Worm (Caenorhabditis elegans) whole organism, L4 larva: ENCODE results near the gene T26C5.3.

Source experiments
- R02D3.7 ChIP-seq: fragments of 150-350 bp; sonication (generic microtip); optimal IDR thresholded peaks from 3 replicates; lab custom pipeline; 2014; ENCODE audit warnings: missing biosample characterization, missing genetic modification characterization
- aha-1 ChIP-seq: fragments of 150-350 bp; peaks from one replicate; lab custom pipeline; 2014; ENCODE audit warnings: missing biosample characterization, missing genetic modification characterization
- ama-1 ChIP-seq: fragments of 150-350 bp; optimal IDR thresholded peaks from 2 replicates; lab custom pipeline; 2014; ENCODE audit warnings: inconsistent platforms, mixed read lengths
- ceh-82 ChIP-seq: sonication (generic microtip); optimal IDR thresholded peaks from 2 replicates; lab custom pipeline; 2017; ENCODE audit warnings: missing biosample characterization, missing genetic modification characterization
- dve-1 ChIP-seq: sonication (generic microtip); optimal IDR thresholded peaks from 2 replicates; lab custom pipeline; 2017; ENCODE audit warnings: antibody characterized with exemption, mild to moderate bottlenecking, missing genetic modification characterization, missing compliant biosample characterization; ENCODE audit not compliant: insufficient read depth
- fos-1 ChIP-seq: fragments of 150-350 bp; optimal IDR thresholded peaks from 2 replicates; lab custom pipeline; 2014; ENCODE audit warnings: missing biosample characterization, missing genetic modification characterization
- lin-13 ChIP-seq: fragments of 150-350 bp; optimal IDR thresholded peaks from 2 replicates; lab custom pipeline; 2014; ENCODE audit warnings: missing biosample characterization, missing genetic modification reagents, missing genetic modification characterization
- nhr-11 ChIP-seq: fragments of 150-350 bp; optimal IDR thresholded peaks from 2 replicates; lab custom pipeline; 2014; ENCODE audit warnings: missing biosample characterization, missing genetic modification characterization
- pha-4 ChIP-seq, 2 experiments: fragments of 150-350 bp in 1 of 2; fragments of 200-800 bp in 1 of 2; sonication (Bioruptor generic) in 1 of 2; IDR thresholded peaks in 1 of 2; optimal IDR thresholded peaks in 1 of 2; 2 replicates each; pipeline versions ENCODE4 v1.3.6 to Lab custom; 2014 to 2022; ENCODE audit warnings: missing genetic modification characterization in 2 of 2, missing genetic modification reagents in 2 of 2, missing biosample characterization in 1 of 2, missing compliant biosample characterization in 1 of 2
- snpc-1.2 ChIP-seq: fragments of 200-800 bp; sonication (Bioruptor generic); IDR thresholded peaks from 2 replicates; pipeline ENCODE4 v1.3.6; 2022; ENCODE audit warnings: missing genetic modification reagents, missing genetic modification characterization, missing compliant biosample characterization
- unc-62 ChIP-seq, 3 experiments: fragments of 150-350 bp in 1 of 3; sonication (generic microtip); optimal IDR thresholded peaks in 2 of 3; peaks in 1 of 3; 1 replicate in 1 of 3; 2 replicates in 2 of 3; lab custom pipeline; 2014 to 2017; ENCODE audit warnings: missing biosample characterization in 3 of 3, missing genetic modification characterization in 3 of 3, missing genetic modification reagents in 3 of 3, missing genotype in 1 of 3

ce11 chrII:9271285-9271684, 34.9 kb downstream of the T26C5.3 start:
- TF ChIP-seq unc-62 (GFP tag; optimal IDR thresholded peaks at IDR 0.05 in 1 of 2; lab: Kevin White, UChicago), result peak in 1 of 2 experiments; percentile 92
- no peak for TF ChIP-seq unc-62 (tag; optimal IDR thresholded peaks at IDR 0.05; lab: Kevin White, UChicago)
- no peak for TF ChIP-seq ama-1 (lab: Kevin White, UChicago)
- TF ChIP-seq ceh-82, result no peak
- TF ChIP-seq aha-1 (tag; lab: Kevin White, UChicago), result no peak
- TF ChIP-seq snpc-1.2, result no peak
- no peak for TF ChIP-seq fos-1 (tag; lab: Kevin White, UChicago)
- no peak for TF ChIP-seq lin-13 (GFP tag; lab: Kevin White, UChicago)
- TF ChIP-seq dve-1, result no peak
- no peak for TF ChIP-seq nhr-11
- no peak for TF ChIP-seq pha-4 (GFP tag; IDR thresholded peaks at IDR 0.05; lab: Robert Waterston, UW)
- no peak for TF ChIP-seq pha-4 (tag; optimal IDR thresholded peaks at IDR 0.05; lab: Kevin White, UChicago)
- no peak for TF ChIP-seq R02D3.7
